Fruit fly (Drosophila melanogaster) Kc167 (cell line): Measurements from ENCODE around the gene CG44303.

Experiments used
- Myc ChIP-seq: fragments of >200 bp; optimal IDR thresholded peaks from 2 replicates; lab custom pipeline; 2017; ENCODE audit warnings: missing external identifiers
- Sin3A ChIP-seq: fragments of >200 bp; optimal IDR thresholded peaks from 2 replicates; lab custom pipeline; 2018; ENCODE audit warnings: missing external identifiers
- h ChIP-seq: fragments of >200 bp; optimal IDR thresholded peaks from 3 replicates; lab custom pipeline; 2018; ENCODE audit warnings: missing external identifiers

dm6 chrX:6719968-6720367 lies 32.7 kb upstream of the CG44303 start:
- TF ChIP-seq h (lab: Kevin White, UChicago) (no peak), Sin3A (no peak), Myc (lab: Kevin White, UChicago) (no peak)
